Worm (Caenorhabditis elegans) whole organism, late embryonic: Measurements from ENCODE around the gene rpl-38.

Source experiments
- C08G9.2 ChIP-seq: sonication (generic microtip); optimal IDR thresholded peaks from 2 replicates; lab custom pipeline; 2016; ENCODE audit warnings: mild to moderate bottlenecking, missing genetic modification characterization, moderate library complexity, missing compliant biosample characterization
- C38D4.7 ChIP-seq: fragments of 200-800 bp; sonication (Bioruptor generic); optimal IDR thresholded peaks from 2 replicates; lab custom pipeline; 2018; ENCODE audit warnings: mild to moderate bottlenecking, missing genetic modification characterization, moderate library complexity, missing compliant biosample characterization
- F13H6.1 ChIP-seq: sonication (generic microtip); optimal IDR thresholded peaks from 2 replicates; lab custom pipeline; 2016; ENCODE audit warnings: missing genetic modification characterization, missing compliant biosample characterization
- K09A11.1 ChIP-seq: sonication (generic microtip); optimal IDR thresholded peaks from 2 replicates; lab custom pipeline; 2017; ENCODE audit warnings: antibody characterized with exemption, mild to moderate bottlenecking, missing genetic modification characterization, missing compliant biosample characterization; ENCODE audit not compliant: insufficient read depth
- T23F11.4 ChIP-seq: fragments of 200-800 bp; sonication (Bioruptor generic); optimal IDR thresholded peaks from 2 replicates; lab custom pipeline; 2018; ENCODE audit warnings: mild to moderate bottlenecking, missing genetic modification characterization, missing compliant biosample characterization
- Y22D7AL.16 ChIP-seq: sonication (generic microtip); optimal IDR thresholded peaks from 2 replicates; lab custom pipeline; 2016; ENCODE audit warnings: missing genetic modification characterization, missing compliant biosample characterization
- ahr-1 ChIP-seq: sonication (generic microtip); optimal IDR thresholded peaks from 2 replicates; lab custom pipeline; 2016; ENCODE audit warnings: missing genetic modification characterization, missing compliant biosample characterization
- ama-1 ChIP-seq: fragments of 150-350 bp; optimal IDR thresholded peaks from 2 replicates; lab custom pipeline; 2014
- ceh-14 ChIP-seq: sonication (generic microtip); optimal IDR thresholded peaks from 2 replicates; lab custom pipeline; 2016; ENCODE audit warnings: missing genotype, missing genetic modification characterization, missing compliant biosample characterization
- ceh-18 ChIP-seq: sonication (generic microtip); optimal IDR thresholded peaks from 2 replicates; lab custom pipeline; 2016; ENCODE audit warnings: missing genetic modification characterization, missing compliant biosample characterization
- ceh-19 ChIP-seq: fragments of 200-800 bp; sonication (Bioruptor generic); optimal IDR thresholded peaks from 2 replicates; lab custom pipeline; 2018; ENCODE audit warnings: mild to moderate bottlenecking, missing genetic modification characterization, missing compliant biosample characterization
- ceh-2 ChIP-seq: sonication (generic microtip); optimal IDR thresholded peaks from 2 replicates; lab custom pipeline; 2016; ENCODE audit warnings: missing genotype, missing genetic modification characterization, missing compliant biosample characterization
- ceh-24 ChIP-seq: sonication (generic microtip); optimal IDR thresholded peaks from 2 replicates; lab custom pipeline; 2016; ENCODE audit warnings: mild to moderate bottlenecking, missing genetic modification characterization, missing compliant biosample characterization
- ceh-30 ChIP-seq: fragments of 150-350 bp; optimal IDR thresholded peaks from 2 replicates; lab custom pipeline; 2014; ENCODE audit warnings: missing biosample characterization, missing genetic modification characterization
- ceh-31 ChIP-seq: sonication (generic microtip); optimal IDR thresholded peaks from 2 replicates; lab custom pipeline; 2016; ENCODE audit warnings: missing genetic modification characterization, missing compliant biosample characterization
- ceh-34 ChIP-seq: sonication (generic microtip); optimal IDR thresholded peaks from 2 replicates; lab custom pipeline; 2016; ENCODE audit warnings: mild to moderate bottlenecking, missing genetic modification characterization, missing compliant biosample characterization
- ceh-45 ChIP-seq: fragments of 200-800 bp; sonication (Bioruptor generic); IDR thresholded peaks from 2 replicates; pipeline ENCODE4 v1.3.6; 2022; ENCODE audit warnings: missing genetic modification reagents, missing genetic modification characterization, missing compliant biosample characterization
- ceh-9 ChIP-seq: sonication (generic microtip); optimal IDR thresholded peaks from 2 replicates; lab custom pipeline; 2016; ENCODE audit warnings: mild to moderate bottlenecking, missing genetic modification characterization, inconsistent platforms, missing compliant biosample characterization
- dmd-4 ChIP-seq: sonication (generic microtip); optimal IDR thresholded peaks from 2 replicates; lab custom pipeline; 2016; ENCODE audit warnings: borderline replicate concordance, missing genetic modification characterization, missing compliant biosample characterization
- dve-1 ChIP-seq: sonication (generic microtip); optimal IDR thresholded peaks from 2 replicates; lab custom pipeline; 2017; ENCODE audit warnings: antibody characterized with exemption, mild to moderate bottlenecking, missing genetic modification characterization, missing compliant biosample characterization
- elt-2 ChIP-seq: sonication (generic microtip); optimal IDR thresholded peaks from 2 replicates; lab custom pipeline; 2016; ENCODE audit warnings: missing genetic modification reagents, missing genetic modification characterization, missing compliant biosample characterization
- ets-4 ChIP-seq: sonication (generic microtip); optimal IDR thresholded peaks from 2 replicates; lab custom pipeline; 2016; ENCODE audit warnings: missing genetic modification characterization, missing compliant biosample characterization
- eyg-1 ChIP-seq: sonication (generic microtip); optimal IDR thresholded peaks from 2 replicates; lab custom pipeline; 2016; ENCODE audit warnings: missing genotype, missing genetic modification characterization, missing compliant biosample characterization
- fax-1 ChIP-seq: sonication (generic microtip); optimal IDR thresholded peaks from 2 replicates; lab custom pipeline; 2016; ENCODE audit warnings: missing genotype, missing genetic modification characterization, missing compliant biosample characterization
- fkh-10 ChIP-seq: fragments of 150-350 bp; optimal IDR thresholded peaks from 2 replicates; lab custom pipeline; 2014; ENCODE audit warnings: missing biosample characterization, missing genetic modification reagents, missing genetic modification characterization
- fkh-6 ChIP-seq: sonication (generic microtip); optimal IDR thresholded peaks from 2 replicates; lab custom pipeline; 2016; ENCODE audit warnings: missing genetic modification characterization, missing compliant biosample characterization
- hlh-13 ChIP-seq: fragments of 200-800 bp; sonication (Bioruptor generic); optimal IDR thresholded peaks from 2 replicates; lab custom pipeline; 2018; ENCODE audit warnings: mild to moderate bottlenecking, missing genetic modification characterization, missing compliant biosample characterization
- hlh-30 ChIP-seq: sonication (generic microtip); optimal IDR thresholded peaks from 2 replicates; lab custom pipeline; 2017; ENCODE audit warnings: antibody characterized with exemption, missing genetic modification characterization, missing compliant biosample characterization; ENCODE audit not compliant: insufficient read depth
- hlh-6 ChIP-seq: sonication (generic microtip); optimal IDR thresholded peaks from 2 replicates; lab custom pipeline; 2016; ENCODE audit warnings: missing genotype, missing genetic modification characterization, missing compliant biosample characterization
- hlh-8 ChIP-seq: sonication (generic microtip); optimal IDR thresholded peaks from 2 replicates; lab custom pipeline; 2016; ENCODE audit warnings: missing genotype, missing genetic modification characterization, missing compliant biosample characterization
- lin-11 ChIP-seq: fragments of 200-800 bp; sonication (Bioruptor generic); optimal IDR thresholded peaks from 2 replicates; lab custom pipeline; 2018; ENCODE audit warnings: mild to moderate bottlenecking, missing genetic modification characterization, missing compliant biosample characterization
- madf-2 ChIP-seq: sonication (generic microtip); optimal IDR thresholded peaks from 2 replicates; lab custom pipeline; 2017; ENCODE audit warnings: missing genetic modification characterization, missing compliant biosample characterization
- mec-3 ChIP-seq: sonication (generic microtip); optimal IDR thresholded peaks from 2 replicates; lab custom pipeline; 2016; ENCODE audit warnings: borderline replicate concordance, missing genetic modification characterization, missing compliant biosample characterization
- npax-4 ChIP-seq: sonication (generic microtip); optimal IDR thresholded peaks from 2 replicates; lab custom pipeline; 2016; ENCODE audit warnings: missing genetic modification characterization, missing compliant biosample characterization
- pat-9 ChIP-seq: fragments of 200-800 bp; sonication (Bioruptor generic); optimal IDR thresholded peaks from 2 replicates; lab custom pipeline; 2018; ENCODE audit warnings: mild to moderate bottlenecking, missing genetic modification characterization, moderate library complexity, missing compliant biosample characterization
- pax-1 ChIP-seq: fragments of 150-350 bp; optimal IDR thresholded peaks from 2 replicates; lab custom pipeline; 2014; ENCODE audit warnings: missing biosample characterization, missing genetic modification characterization
- pha-2 ChIP-seq: sonication (generic microtip); optimal IDR thresholded peaks from 2 replicates; lab custom pipeline; 2017; ENCODE audit warnings: mild to moderate bottlenecking, missing genetic modification characterization, missing compliant biosample characterization
- pha-4 ChIP-seq: fragments of 150-350 bp; optimal IDR thresholded peaks from 2 replicates; lab custom pipeline; 2018; ENCODE audit warnings: missing biosample characterization, missing genetic modification reagents, missing genetic modification characterization
- pqm-1 ChIP-seq: sonication (generic microtip); optimal IDR thresholded peaks from 2 replicates; lab custom pipeline; 2016; ENCODE audit warnings: missing genetic modification characterization, missing compliant biosample characterization
- pros-1 ChIP-seq: fragments of 150-350 bp; optimal IDR thresholded peaks from 2 replicates; lab custom pipeline; 2014; ENCODE audit warnings: missing biosample characterization, missing genetic modification reagents, missing genetic modification characterization
- ref-2 ChIP-seq: sonication (generic microtip); optimal IDR thresholded peaks from 2 replicates; lab custom pipeline; 2016; ENCODE audit warnings: missing genetic modification characterization, missing compliant biosample characterization
- rnt-1 ChIP-seq: sonication (generic microtip); optimal IDR thresholded peaks from 2 replicates; lab custom pipeline; 2016; ENCODE audit warnings: missing genetic modification characterization, missing compliant biosample characterization
- sdc-2 ChIP-seq: sonication (generic microtip); optimal IDR thresholded peaks from 2 replicates; lab custom pipeline; 2016; ENCODE audit warnings: missing genotype, missing genetic modification characterization, missing compliant biosample characterization
- sox-2 ChIP-seq: fragments of 200-800 bp; sonication (Bioruptor generic); IDR thresholded peaks from 2 replicates; pipeline ENCODE4 v1.3.6; 2022; ENCODE audit warnings: missing genetic modification reagents, missing genetic modification characterization, missing compliant biosample characterization
- sox-4 ChIP-seq: sonication (generic microtip); optimal IDR thresholded peaks from 2 replicates; lab custom pipeline; 2017; ENCODE audit warnings: mild to moderate bottlenecking, missing genetic modification characterization, inconsistent platforms, missing compliant biosample characterization
- syd-9 ChIP-seq: sonication (generic microtip); optimal IDR thresholded peaks from 2 replicates; lab custom pipeline; 2016; ENCODE audit warnings: mild to moderate bottlenecking, missing genetic modification characterization, moderate library complexity, missing compliant biosample characterization
- tbx-7 ChIP-seq: sonication (generic microtip); optimal IDR thresholded peaks from 2 replicates; lab custom pipeline; 2016; ENCODE audit warnings: missing genotype, missing genetic modification characterization, missing compliant biosample characterization
- ttx-3 ChIP-seq: sonication (generic microtip); optimal IDR thresholded peaks from 2 replicates; lab custom pipeline; 2016; ENCODE audit warnings: missing genetic modification reagents, missing genetic modification characterization, missing compliant biosample characterization
- unc-3 ChIP-seq, 2 experiments: fragments of 200-800 bp in 1 of 2; sonication (Bioruptor generic) in 1 of 2; sonication (generic microtip) in 1 of 2; conservative IDR thresholded peaks in 1 of 2; optimal IDR thresholded peaks in 1 of 2; 2 replicates each; pipeline versions ENCODE4 v1.3.6 to Lab custom; 2016 to 2022; ENCODE audit warnings: missing compliant biosample characterization in 2 of 2, missing genetic modification characterization in 2 of 2, missing genetic modification reagents in 1 of 2
- unc-55 ChIP-seq: sonication (generic microtip); optimal IDR thresholded peaks from 2 replicates; lab custom pipeline; 2017; ENCODE audit warnings: missing biosample characterization, missing genetic modification reagents, missing genetic modification characterization
- unc-86 ChIP-seq: sonication (generic microtip); optimal IDR thresholded peaks from 2 replicates; lab custom pipeline; 2016; ENCODE audit warnings: missing genetic modification characterization, missing compliant biosample characterization
- zip-5 ChIP-seq: sonication (generic microtip); optimal IDR thresholded peaks from 2 replicates; lab custom pipeline; 2016; ENCODE audit warnings: missing genetic modification characterization, missing compliant biosample characterization

Gene rpl-38

ce11 chrV:15551642-15552041 is 39.7 kb downstream of the rpl-38 start:
- TF ChIP-seq pat-9 (tag; lab: Kevin White, UChicago) (peak; percentile 75), fkh-6 (tag; lab: Kevin White, UChicago) (peak; percentile 90), ceh-14 (tag; lab: Kevin White, UChicago) (peak; percentile 84), C38D4.7 (peak; percentile 81), T23F11.4 (peak; percentile 79), ahr-1 (tag; lab: Kevin White, UChicago) (peak; percentile 14), madf-2 (tag; lab: Kevin White, UChicago) (peak; percentile 72), tbx-7 (tag; lab: Kevin White, UChicago) (peak; percentile 43), ceh-34 (tag; lab: Kevin White, UChicago) (peak; percentile 76), pha-2 (tag; lab: Kevin White, UChicago) (peak; percentile 84), hlh-13 (GFP tag; lab: Kevin White, UChicago) (peak; percentile 76), ceh-2 (tag; lab: Kevin White, UChicago) (peak; percentile 79), unc-55 (GFP tag; lab: Kevin White, UChicago) (no peak), sox-4 (tag; lab: Kevin White, UChicago) (peak; percentile 75), F13H6.1 (tag; lab: Kevin White, UChicago) (peak; percentile 74), pros-1 (no peak), npax-4 (tag; lab: Kevin White, UChicago) (peak; percentile 68), hlh-30 (tag; lab: Kevin White, UChicago) (peak; percentile 89), ets-4 (peak; percentile 9), unc-3 (GFP tag; conservative IDR thresholded peaks at IDR 0.05; lab: Robert Waterston, UW) (peak; percentile 68), unc-3 (tag; optimal IDR thresholded peaks at IDR 0.05; lab: Kevin White, UChicago) (peak; percentile 53), ceh-31 (peak; percentile 71), pax-1 (tag; lab: Kevin White, UChicago) (no peak), fkh-10 (GFP tag; lab: Kevin White, UChicago) (peak; percentile 46), pha-4 (tag; lab: Kevin White, UChicago) (no peak), ceh-45 (GFP tag; lab: Robert Waterston, UW) (peak; percentile 79; the same call in 1 of the 2 replicates), hlh-6 (tag; lab: Kevin White, UChicago) (peak; percentile 91), ceh-18 (tag; lab: Kevin White, UChicago) (peak; percentile 69), elt-2 (tag; lab: Kevin White, UChicago) (peak; percentile 74), syd-9 (tag; lab: Kevin White, UChicago) (peak; percentile 75), pqm-1 (tag; lab: Kevin White, UChicago) (peak; percentile 36), mec-3 (tag; lab: Kevin White, UChicago) (peak; percentile 33), fax-1 (tag; lab: Kevin White, UChicago) (peak; percentile 55), ceh-30 (tag; lab: Kevin White, UChicago) (peak; percentile 49), ref-2 (tag; lab: Kevin White, UChicago) (peak; percentile 81), ceh-24 (tag; lab: Kevin White, UChicago) (peak; percentile 28), K09A11.1 (tag; lab: Kevin White, UChicago) (peak; percentile 49), lin-11 (tag; lab: Kevin White, UChicago) (peak; percentile 78), sdc-2 (peak; percentile 79), ama-1 (lab: Kevin White, UChicago) (no peak), C08G9.2 (peak; percentile 79), dve-1 (peak; percentile 47), ceh-19 (GFP tag; lab: Kevin White, UChicago) (peak; percentile 84), unc-86 (tag; lab: Kevin White, UChicago) (peak; percentile 73), zip-5 (tag; lab: Kevin White, UChicago) (peak; percentile 28), dmd-4 (tag; lab: Kevin White, UChicago) (peak; percentile 74), sox-2 (GFP tag; lab: Robert Waterston, UW) (peak; percentile 67; the same call in 1 of the 2 replicates), ttx-3 (peak; percentile 70), hlh-8 (tag; lab: Kevin White, UChicago) (peak; percentile 55), Y22D7AL.16 (tag; lab: Kevin White, UChicago) (peak; percentile 81), rnt-1 (peak; percentile 79), ceh-9 (tag; lab: Kevin White, UChicago) (peak; percentile 12), eyg-1 (tag; lab: Kevin White, UChicago) (peak; percentile 71)
